Fruit fly (Drosophila melanogaster) whole organism, embryonic: ENCODE results near the gene CG12075.

Experiments used
- Aef1 ChIP-seq: fragments of 200-800 bp; sonication (Bioruptor generic); IDR thresholded peaks from 3 replicates; pipeline ENCODE4 v1.3.6; 2022; ENCODE audit warnings: missing biosample characterization, missing genetic modification characterization
- Atf6 ChIP-seq: fragments of 200-800 bp; sonication (Bioruptor generic); IDR thresholded peaks from 2 replicates; pipeline ENCODE4 v1.3.6; 2022; ENCODE audit warnings: missing biosample characterization, missing genetic modification characterization
- Bgb ChIP-seq: fragments of 200-800 bp; sonication (Bioruptor generic); IDR thresholded peaks from 2 replicates; pipeline ENCODE4 v1.3.6; 2022; ENCODE audit warnings: missing biosample characterization, missing genetic modification characterization; ENCODE audit not compliant: partially characterized antibody
- CG10321 ChIP-seq: fragments of 200-800 bp; sonication (Bioruptor generic); IDR thresholded peaks from 2 replicates; pipeline ENCODE4 v1.3.6; 2022; ENCODE audit warnings: missing biosample characterization, missing genetic modification characterization
- CG14050 ChIP-seq: fragments of 200-800 bp; sonication (Bioruptor generic); IDR thresholded peaks from 3 replicates; pipeline ENCODE4 v1.3.6; 2022; ENCODE audit warnings: missing biosample characterization, missing genetic modification characterization
- CG17328 ChIP-seq: fragments of 200-800 bp; sonication (Bioruptor generic); IDR thresholded peaks from 2 replicates; pipeline ENCODE4 v1.3.6; 2022; ENCODE audit warnings: missing biosample characterization, missing genetic modification characterization
- CG17829 ChIP-seq: fragments of 200-800 bp; optimal IDR thresholded peaks from 2 replicates; lab custom pipeline; 2019; ENCODE audit warnings: missing biosample characterization, mild to moderate bottlenecking, missing genetic modification characterization, moderate library complexity
- CG1832 ChIP-seq: fragments of 200-800 bp; sonication (Bioruptor generic); optimal IDR thresholded peaks from 2 replicates; lab custom pipeline; 2017; ENCODE audit warnings: missing biosample characterization, mild to moderate bottlenecking, missing genetic modification characterization, inconsistent platforms
- CG31365 ChIP-seq: fragments of 200-800 bp; sonication (Bioruptor generic); optimal IDR thresholded peaks from 2 replicates; lab custom pipeline; 2018; ENCODE audit warnings: missing biosample characterization, mild to moderate bottlenecking, missing genetic modification characterization
- CG34224 ChIP-seq: fragments of 200-800 bp; sonication (Bioruptor generic); IDR thresholded peaks from 3 replicates; pipeline ENCODE4 v1.3.6; 2022; ENCODE audit warnings: missing biosample characterization, missing genetic modification characterization; ENCODE audit not compliant: partially characterized antibody
- CG42726 ChIP-seq: fragments of 200-800 bp; sonication (Bioruptor generic); IDR thresholded peaks from 2 replicates; pipeline ENCODE4 v1.3.6; 2022; ENCODE audit warnings: missing biosample characterization, missing genetic modification characterization; ENCODE audit not compliant: partially characterized antibody
- CG4360 ChIP-seq: fragments of 200-800 bp; sonication (Bioruptor generic); IDR thresholded peaks from 2 replicates; pipeline ENCODE4 v1.3.6; 2022; ENCODE audit warnings: missing biosample characterization, missing genetic modification characterization
- CG5180 ChIP-seq: fragments of 200-800 bp; sonication (Bioruptor generic); optimal IDR thresholded peaks from 3 replicates; lab custom pipeline; 2017; ENCODE audit warnings: missing biosample characterization, missing genetic modification characterization, mild to moderate bottlenecking, moderate library complexity, missing genetic modification reagents
- CG5953 ChIP-seq: fragments of 200-800 bp; sonication (Bioruptor generic); IDR thresholded peaks from 2 replicates; pipeline ENCODE4 v1.3.6; 2022; ENCODE audit warnings: missing biosample characterization, missing genetic modification characterization
- CG6272 ChIP-seq: fragments of 200-800 bp; sonication (Bioruptor generic); IDR thresholded peaks from 2 replicates; pipeline ENCODE4 v1.3.6; 2022; ENCODE audit warnings: missing biosample characterization, missing genetic modification characterization
- CG6791 ChIP-seq: fragments of 200-800 bp; sonication (Bioruptor generic); IDR thresholded peaks from 3 replicates; pipeline ENCODE4 v1.3.6; 2022; ENCODE audit warnings: missing biosample characterization, missing genetic modification characterization; ENCODE audit not compliant: partially characterized antibody
- CG8290 ChIP-seq, 3 experiments: fragments of 200-800 bp; sonication (Bioruptor generic); optimal IDR thresholded peaks; 2 replicates each; lab custom pipeline; 2016 to 2019; ENCODE audit warnings: missing biosample characterization in 3 of 3, missing genetic modification characterization in 3 of 3, mild to moderate bottlenecking in 2 of 3, moderate library complexity in 1 of 3
- CG8765 ChIP-seq: fragments of 200-800 bp; sonication (Bioruptor generic); IDR thresholded peaks from 2 replicates; pipeline ENCODE4 v1.3.6; 2022; ENCODE audit warnings: missing biosample characterization, missing genetic modification characterization
- Dll ChIP-seq: fragments of 200-800 bp; sonication (Bioruptor generic); IDR thresholded peaks from 4 replicates; pipeline ENCODE4 v1.3.6; 2022; ENCODE audit warnings: missing biosample characterization, missing genetic modification characterization; ENCODE audit not compliant: partially characterized antibody
- Drgx ChIP-seq: fragments of 200-800 bp; sonication (Bioruptor generic); IDR thresholded peaks from 2 replicates; pipeline ENCODE4 v1.3.6; 2022; ENCODE audit warnings: missing biosample characterization, missing genetic modification characterization
- Gsc ChIP-seq: fragments of 200-800 bp; sonication (Bioruptor generic); IDR thresholded peaks from 2 replicates; pipeline ENCODE4 v1.3.6; 2022; ENCODE audit warnings: missing biosample characterization, missing genetic modification characterization
- HmgD ChIP-seq: fragments of 200-800 bp; sonication (Bioruptor generic); optimal IDR thresholded peaks from 3 replicates; lab custom pipeline; 2016; ENCODE audit warnings: missing biosample characterization, missing genetic modification characterization
- Jarid2 ChIP-seq: fragments of 200-800 bp; sonication (Bioruptor generic); optimal IDR thresholded peaks from 3 replicates; lab custom pipeline; 2017; ENCODE audit warnings: mild to moderate bottlenecking, missing biosample characterization, missing genetic modification reagents, missing genetic modification characterization
- Nf-YB ChIP-seq: fragments of 200-800 bp; sonication (Bioruptor generic); optimal IDR thresholded peaks from 3 replicates; lab custom pipeline; 2019; ENCODE audit warnings: missing biosample characterization, mild to moderate bottlenecking, missing genetic modification characterization, moderate library complexity
- Sry-δ ChIP-seq: fragments of 200-800 bp; sonication (Bioruptor generic); optimal IDR thresholded peaks from 2 replicates; lab custom pipeline; 2016; ENCODE audit warnings: missing biosample characterization, missing genetic modification characterization
- Trl ChIP-seq, 3 experiments: fragments of >200 bp in 2 of 3; fragments of 200-800 bp in 1 of 3; sonication (Bioruptor generic) in 1 of 3; optimal IDR thresholded peaks; 2 replicates in 1 of 3; 3 replicates in 2 of 3; lab custom pipeline; 2016 to 2017; ENCODE audit warnings: missing biosample characterization in 1 of 3, missing genetic modification characterization in 1 of 3
- ara ChIP-seq: fragments of 200-800 bp; sonication (Bioruptor generic); IDR thresholded peaks from 2 replicates; pipeline ENCODE4 v1.3.6; 2022; ENCODE audit warnings: missing biosample characterization, missing genetic modification characterization
- bbx ChIP-seq: fragments of 200-800 bp; sonication (Bioruptor generic); IDR thresholded peaks from 2 replicates; pipeline ENCODE4 v1.3.6; 2022; ENCODE audit warnings: missing biosample characterization, missing genetic modification characterization; ENCODE audit not compliant: partially characterized antibody
- bowl ChIP-seq: fragments of 200-800 bp; sonication (Bioruptor generic); IDR thresholded peaks from 2 replicates; pipeline ENCODE4 v1.3.6; 2022; ENCODE audit warnings: missing biosample characterization, missing genetic modification characterization
- chm ChIP-seq: fragments of 200-800 bp; sonication (Bioruptor generic); IDR thresholded peaks from 2 replicates; pipeline ENCODE4 v1.3.6; 2022; ENCODE audit warnings: missing biosample characterization, missing genetic modification characterization
- crol ChIP-seq: fragments of 200-800 bp; sonication (Bioruptor generic); IDR thresholded peaks from 2 replicates; pipeline ENCODE4 v1.3.6; 2022; ENCODE audit warnings: missing biosample characterization, missing genetic modification characterization
- dan ChIP-seq: fragments of 200-800 bp; sonication (Bioruptor generic); IDR thresholded peaks from 2 replicates; pipeline ENCODE4 v1.3.6; 2022; ENCODE audit warnings: missing biosample characterization, missing genetic modification characterization
- hb ChIP-seq: fragments of 200-800 bp; sonication (Bioruptor generic); IDR thresholded peaks from 3 replicates; pipeline ENCODE4 v1.3.6; 2022; ENCODE audit warnings: missing biosample characterization, missing genetic modification characterization; ENCODE audit not compliant: partially characterized antibody
- lmd ChIP-seq: fragments of 200-800 bp; sonication (Bioruptor generic); IDR thresholded peaks from 2 replicates; pipeline ENCODE4 v1.3.6; 2022; ENCODE audit warnings: missing biosample characterization, missing genetic modification characterization
- mam ChIP-seq: fragments of 200-800 bp; sonication (Bioruptor generic); optimal IDR thresholded peaks from 3 replicates; lab custom pipeline; 2016; ENCODE audit warnings: missing biosample characterization, missing genetic modification characterization
- pan ChIP-seq, 4 experiments: fragments of >200 bp in 3 of 4; fragments of 200-800 bp in 1 of 4; sonication (Bioruptor generic) in 1 of 4; optimal IDR thresholded peaks in 3 of 4; IDR thresholded peaks in 1 of 4; 2 replicates each; pipeline versions ENCODE4 v1.3.6 to Lab custom; 2017 to 2022; ENCODE audit warnings: missing biosample characterization in 2 of 4, missing genetic modification characterization in 2 of 4, mixed read lengths in 1 of 4
- peb ChIP-seq: fragments of 200-800 bp; sonication (Bioruptor generic); IDR thresholded peaks from 2 replicates; pipeline ENCODE4 v1.3.6; 2022; ENCODE audit warnings: missing biosample characterization, missing genetic modification characterization
- phol ChIP-seq: fragments of 200-800 bp; sonication (Bioruptor generic); optimal IDR thresholded peaks from 3 replicates; lab custom pipeline; 2018; ENCODE audit warnings: missing biosample characterization, mild to moderate bottlenecking, missing genetic modification characterization, moderate library complexity
- psq ChIP-seq: fragments of 200-800 bp; sonication (Bioruptor generic); optimal IDR thresholded peaks from 2 replicates; lab custom pipeline; 2017; ENCODE audit warnings: missing biosample characterization, missing genetic modification characterization
- rib ChIP-seq: fragments of 200-800 bp; sonication (Bioruptor generic); IDR thresholded peaks from 2 replicates; pipeline ENCODE4 v1.3.6; 2022; ENCODE audit warnings: missing biosample characterization, missing genetic modification characterization
- row ChIP-seq: fragments of 200-800 bp; sonication (Bioruptor generic); IDR thresholded peaks from 3 replicates; pipeline ENCODE4 v1.3.6; 2022; ENCODE audit warnings: missing biosample characterization, missing genetic modification characterization
- scrt ChIP-seq: fragments of 200-800 bp; sonication (Bioruptor generic); optimal IDR thresholded peaks from 2 replicates; lab custom pipeline; 2018; ENCODE audit warnings: missing biosample characterization, mild to moderate bottlenecking, missing genetic modification characterization, moderate library complexity
- sqz ChIP-seq: fragments of 200-800 bp; sonication (Bioruptor generic); optimal IDR thresholded peaks from 3 replicates; lab custom pipeline; 2018; ENCODE audit warnings: missing biosample characterization, mild to moderate bottlenecking, missing genetic modification characterization
- tll ChIP-seq, 2 experiments: fragments of 200-800 bp in 1 of 2; fragments of >200 bp in 1 of 2; sonication (Bioruptor generic) in 1 of 2; optimal IDR thresholded peaks; 2 replicates each; lab custom pipeline; 2017 to 2019; ENCODE audit warnings: missing biosample characterization in 2 of 2, missing genetic modification characterization in 2 of 2, mild to moderate bottlenecking in 1 of 2, moderate library complexity in 1 of 2

Gene CG12075

dm6 chrX:8800235-8800771 is 37.8 kb upstream of the CG12075 start (continued):
- TF ChIP-seq Gsc (GFP tag; lab: Robert Waterston, UW): no peak
- TF ChIP-seq CG10321 (GFP tag; lab: Robert Waterston, UW): no peak

dm6 chrX:8805729-8806128 is 32.4 kb upstream of the CG12075 start, which contains the start of gene Lim1:
Lim1 (minus strand) TSS chrX:8805804.
- TF ChIP-seq Drgx (peak; percentile 37; the same call in 1 of the 2 replicates), CG17829 (tag; lab: Kevin White, UChicago) (peak; percentile 45), CG17328 (GFP tag; lab: Robert Waterston, UW) (0 out of 2 replicates have a peak, but pooled peaks have one; percentile 8), lmd (GFP tag; lab: Robert Waterston, UW) (no peak), ara (GFP tag; lab: Robert Waterston, UW) (0 out of 2 replicates have a peak, but pooled peaks have one; percentile 24), row (peak; percentile 21; the same call in 1 of the 3 replicates), Jarid2 (GFP tag; lab: Kevin White, UChicago) (peak; percentile 92), CG6791 (peak; percentile 60; the same call in 1 of the 3 replicates), sqz (GFP tag; lab: Kevin White, UChicago) (peak; percentile 38), chm (GFP tag; lab: Robert Waterston, UW) (peak; percentile 29; the same call in 1 of the 2 replicates), scrt (GFP tag; lab: Kevin White, UChicago) (peak; percentile 26), CG5953 (GFP tag; lab: Robert Waterston, UW) (peak; percentile 44; the same call in 1 of the 2 replicates), CG31365 (tag; lab: Kevin White, UChicago) (peak; percentile 23), rib (GFP tag; lab: Robert Waterston, UW) (peak; percentile 48; the same call in 1 of the 2 replicates), tll (GFP tag; optimal IDR thresholded peaks at IDR 0.05; lab: Kevin White, UChicago) (peak in 1 of 2 experiments; percentile 23), CG8290 (GFP tag; optimal IDR thresholded peaks at IDR 0.05; lab: Kevin White, UChicago) (no peak), CG8290 (tag; optimal IDR thresholded peaks at IDR 0.05; lab: Kevin White, UChicago) (peak in 1 of 2 experiments; percentile 19), CG8765 (GFP tag; lab: Robert Waterston, UW) (0 out of 2 replicates have a peak, but pooled peaks have one; percentile 7), pan (optimal IDR thresholded peaks at IDR 0.05; lab: Kevin White, UChicago) (no peak), pan (GFP tag; optimal IDR thresholded peaks at IDR 0.05 in 1 of 2, IDR thresholded peaks at IDR 0.05 in 1 of 2) (peak in 1 of 2 experiments; percentile 56), Nf-YB (GFP tag; lab: Kevin White, UChicago) (peak; percentile 99), CG1832 (GFP tag; lab: Kevin White, UChicago) (peak; percentile 100), CG42726 (peak; percentile 23; the same call in 1 of the 2 replicates), hb (no peak), CG14050 (GFP tag; lab: Robert Waterston, UW) (0 out of 3 replicates have a peak, but pooled peaks have one; percentile 11), CG6272 (GFP tag; lab: Robert Waterston, UW) (0 out of 2 replicates have a peak, but pooled peaks have one; percentile 15), dan (no peak), crol (peak; percentile 80), Atf6 (peak; percentile 16; the same call in 1 of the 2 replicates), Trl (optimal IDR thresholded peaks at IDR 0.05; lab: Kevin White, UChicago) (peak in 1 of 2 experiments; percentile 43), Trl (GFP tag; optimal IDR thresholded peaks at IDR 0.05; lab: Kevin White, UChicago) (peak; percentile 4), mam (no peak), Bgb (peak; percentile 57; the same call in 1 of the 2 replicates), Dll (GFP tag; lab: Robert Waterston, UW) (peak; percentile 33; the same call in 1 of the 4 replicates), CG4360 (GFP tag; lab: Robert Waterston, UW) (peak; percentile 52; the same call in 1 of the 2 replicates), CG34224 (GFP tag; lab: Robert Waterston, UW) (peak; percentile 45; the same call in 1 of the 3 replicates), psq (GFP tag; lab: Kevin White, UChicago) (peak; percentile 85), peb (GFP tag; lab: Robert Waterston, UW) (0 out of 2 replicates have a peak, but pooled peaks have one; percentile 34), bbx (GFP tag; lab: Robert Waterston, UW) (peak; percentile 49; the same call in 1 of the 2 replicates), phol (tag; lab: Kevin White, UChicago) (peak; percentile 15), Aef1 (GFP tag; lab: Robert Waterston, UW) (0 out of 3 replicates have a peak, but pooled peaks have one; percentile 20), bowl (GFP tag; lab: Robert Waterston, UW) (no peak), HmgD (GFP tag; lab: Kevin White, UChicago) (peak; percentile 62), Sry-δ (no peak), CG5180 (GFP tag; lab: Kevin White, UChicago) (no peak)
